Worm (Caenorhabditis elegans): Measurements from ENCODE around the gene srd-41.
A peak's percentile ranks its signal among the peaks of the same experiment; 100 is the strongest.

Gene srd-41

DNA sequence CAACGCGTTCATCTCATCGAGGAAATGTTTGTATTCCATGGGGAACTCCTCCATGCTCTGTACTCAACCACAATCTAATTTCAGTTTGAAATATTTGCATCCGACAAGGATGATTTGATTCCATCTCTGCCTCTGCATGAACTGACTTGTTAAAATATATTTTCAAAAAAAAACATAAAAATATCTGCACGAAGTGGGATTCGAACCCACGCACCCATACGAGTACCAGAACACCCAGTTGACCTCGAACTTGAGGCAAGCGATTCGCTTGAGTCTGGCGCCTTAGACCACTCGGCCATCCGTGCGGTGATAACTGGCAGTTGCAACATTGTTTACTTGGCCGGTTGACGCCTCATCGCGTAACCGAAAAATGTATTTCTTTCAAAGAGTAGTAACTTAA is 21.3 kb downstream of the srd-41 start (continued):
- TF ChIP-seq swsn-7 (tag; optimal IDR thresholded peaks at IDR 0.05) (peak; percentile 22), nhr-90 (tag; optimal IDR thresholded peaks at IDR 0.05; ENCODE audit: poor library complexity) (peak; percentile 58), tlp-1 (tag; optimal IDR thresholded peaks at IDR 0.05) (no peak), C16A3.4 (tag; optimal IDR thresholded peaks at IDR 0.05) (peak; percentile 63), efl-1 (optimal IDR thresholded peaks at IDR 0.05) (no peak), efl-1 (GFP tag; optimal IDR thresholded peaks at IDR 0.05 in 1 of 2) (peak in 1 of 2 experiments; percentile 76), lir-3 (tag; optimal IDR thresholded peaks at IDR 0.05; ENCODE audit: poor library complexity) (peak; percentile 52), xbp-1 (tag; optimal IDR thresholded peaks at IDR 0.05) (peak; percentile 15), rnt-1 (tag; optimal IDR thresholded peaks at IDR 0.05) (peak; percentile 65)

ce11 chrX:12348329-12348728 is 21.8 kb downstream of the srd-41 start, which contains the start of gene F42F12.14:
F42F12.14 (plus strand) TSS chrX:12348629.
- TF ChIP-seq ces-1 (GFP tag; optimal IDR thresholded peaks at IDR 0.05) (no peak), ceh-88 (GFP tag; IDR thresholded peaks at IDR 0.05) (no peak), jun-1 (tag; optimal IDR thresholded peaks at IDR 0.05) (no peak), snu-23 (GFP tag; optimal IDR thresholded peaks at IDR 0.05) (no peak), rnt-1 (tag; optimal IDR thresholded peaks at IDR 0.05) (no peak), aly-2 (tag; optimal IDR thresholded peaks at IDR 0.05) (no peak), ceh-8 (GFP tag; optimal IDR thresholded peaks at IDR 0.05) (no peak), pax-3 (tag; optimal IDR thresholded peaks at IDR 0.05) (no peak), lir-3 (tag; optimal IDR thresholded peaks at IDR 0.05; ENCODE audit: poor library complexity) (no peak)

DNA sequence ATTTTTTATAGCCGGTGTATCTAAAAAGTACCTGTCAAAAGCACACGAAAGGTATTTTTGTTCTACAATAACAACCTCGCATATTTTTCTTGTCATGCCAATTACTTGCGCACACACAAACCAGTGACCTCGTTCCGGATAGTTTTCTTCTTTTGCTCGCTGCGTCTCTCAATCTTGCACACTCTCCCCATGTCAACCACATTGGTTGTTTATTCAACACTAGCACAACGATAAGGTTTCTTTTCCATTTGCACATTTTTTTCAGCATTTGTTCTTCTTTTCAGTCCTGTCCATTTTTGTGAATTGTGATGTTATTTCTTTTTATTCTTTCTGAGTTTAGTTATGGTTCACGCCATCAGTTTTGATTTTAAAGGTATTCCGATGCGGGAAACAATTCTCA is 23.7 kb downstream of the srd-41 start, which contains the start of gene F42F12.3:
TSS of gene F42F12.3 (plus strand) at position 372 of the 400 bp plus-strand sequence.
- no peak for TF ChIP-seq zag-1 (tag; optimal IDR thresholded peaks at IDR 0.05)
- TF ChIP-seq lin-14 (GFP tag; optimal IDR thresholded peaks at IDR 0.05): peak; percentile 28
- no peak for TF ChIP-seq nhr-71 (tag; optimal IDR thresholded peaks at IDR 0.05)
- no peak for TF ChIP-seq grh-1 (GFP tag; IDR thresholded peaks at IDR 0.05)

DNA sequence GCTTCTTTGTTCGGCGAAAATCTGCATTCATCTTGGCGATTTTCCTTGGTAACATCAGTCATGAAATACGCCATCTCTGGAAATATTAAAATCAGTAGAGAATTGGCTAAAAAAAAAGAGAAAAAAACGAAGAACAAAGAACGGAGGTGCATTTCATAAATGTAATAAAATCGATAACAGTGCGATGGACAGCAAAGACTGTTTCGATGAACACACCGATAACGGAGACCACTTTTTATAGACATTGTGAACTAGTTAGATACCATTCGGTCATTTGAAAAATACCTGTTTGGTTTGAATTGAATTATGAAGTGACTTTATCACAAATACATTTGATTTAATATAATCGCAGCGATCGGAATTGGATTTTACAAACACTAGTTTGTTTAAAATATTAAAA is 26.3 kb downstream of the srd-41 start, which contains the start of gene F42F12.4:
TSS of gene F42F12.4 (minus strand) at position 76 of the 400 bp plus-strand sequence.
- TF ChIP-seq nhr-85 (tag) (peak; percentile 51), skn-1 (tag; optimal IDR thresholded peaks at IDR 0.05) (no peak), efl-1 (optimal IDR thresholded peaks at IDR 0.05) (no peak), efl-1 (GFP tag; optimal IDR thresholded peaks at IDR 0.05 in 1 of 2) (no peak)

DNA sequence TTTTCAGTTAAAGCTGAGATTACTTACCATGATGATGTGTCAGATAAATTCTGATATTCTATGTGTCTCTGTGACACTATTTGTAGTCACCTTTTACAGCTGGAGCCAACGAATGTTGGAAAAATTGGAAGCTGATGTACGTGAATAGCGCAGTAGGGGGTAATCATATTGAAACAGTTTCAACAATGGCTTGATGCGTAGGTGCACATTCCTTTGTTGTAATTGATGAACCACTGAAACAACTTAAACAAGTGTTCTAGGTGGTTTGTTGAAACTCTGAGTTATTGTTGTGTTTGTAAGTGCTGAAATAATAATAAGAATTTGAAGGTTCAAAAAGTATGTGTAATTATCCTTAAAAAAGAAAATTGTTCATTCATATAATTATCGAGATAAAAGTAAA is 30.1 kb downstream of the srd-41 start, which contains the start of gene nspc-12:
TSS of gene nspc-12 (minus strand) at position 101 of the 400 bp plus-strand sequence.
- TF ChIP-seq mdl-1 (tag; optimal IDR thresholded peaks at IDR 0.05) (no peak), fkh-8 (tag; optimal IDR thresholded peaks at IDR 0.05) (no peak), nhr-237 (tag; optimal IDR thresholded peaks at IDR 0.05) (no peak), elt-2 (tag; optimal IDR thresholded peaks at IDR 0.05) (no peak), sup-37 (GFP tag; optimal IDR thresholded peaks at IDR 0.05) (no peak), fos-1 (tag; optimal IDR thresholded peaks at IDR 0.05) (no peak), F16B12.6 (tag; optimal IDR thresholded peaks at IDR 0.05) (no peak), ceh-8 (GFP tag; optimal IDR thresholded peaks at IDR 0.05) (no peak), unc-98 (GFP tag; IDR thresholded peaks at IDR 0.05) (no peak), sox-4 (tag; optimal IDR thresholded peaks at IDR 0.05) (no peak), nhr-19 (GFP tag; conservative IDR thresholded peaks at IDR 0.05) (no peak), egl-13 (tag; optimal IDR thresholded peaks at IDR 0.05) (no peak), rnt-1 (tag; optimal IDR thresholded peaks at IDR 0.05) (no peak), snu-23 (GFP tag; optimal IDR thresholded peaks at IDR 0.05) (no peak)

ce11 chrX:12357127-12357526 is 30.6 kb downstream of the srd-41 start, which contains the start of gene nspc-13:
nspc-13 (plus strand) TSS chrX:12357427.
- TF ChIP-seq nhr-12 (tag; optimal IDR thresholded peaks at IDR 0.05): no peak
- TF ChIP-seq lin-14 (GFP tag; optimal IDR thresholded peaks at IDR 0.05): no peak
- no peak for TF ChIP-seq aly-2 (tag; optimal IDR thresholded peaks at IDR 0.05)
- TF ChIP-seq ama-1 (optimal IDR thresholded peaks at IDR 0.05): no peak
- no peak for TF ChIP-seq unc-86 (tag; optimal IDR thresholded peaks at IDR 0.05)
- TF ChIP-seq sox-4 (tag; optimal IDR thresholded peaks at IDR 0.05): no peak
- TF ChIP-seq lin-13 (GFP tag; optimal IDR thresholded peaks at IDR 0.05): no peak
- TF ChIP-seq fos-1 (tag; optimal IDR thresholded peaks at IDR 0.05): no peak
- no peak for TF ChIP-seq unc-130 (tag; optimal IDR thresholded peaks at IDR 0.05)
- TF ChIP-seq tbx-2 (tag; optimal IDR thresholded peaks at IDR 0.05): no peak
